Worm (Caenorhabditis elegans) whole organism, L2 larva: ENCODE measurements around the gene F59B10.2.

ENCODE experiments used
- C34F6.9 ChIP-seq: fragments of 150-350 bp; optimal IDR thresholded peaks from 2 replicates; lab custom pipeline; 2014; ENCODE audit warnings: missing biosample characterization, missing genetic modification characterization
- F13H6.1 ChIP-seq: sonication (generic microtip); optimal IDR thresholded peaks from 2 replicates; lab custom pipeline; 2016; ENCODE audit warnings: missing genetic modification characterization, missing compliant biosample characterization
- R02D3.7 ChIP-seq: fragments of 150-350 bp; optimal IDR thresholded peaks from 2 replicates; lab custom pipeline; 2014; ENCODE audit warnings: missing biosample characterization, missing genetic modification characterization
- Y55F3AM.14 ChIP-seq: fragments of 200-800 bp; sonication (Bioruptor generic); optimal IDR thresholded peaks from 2 replicates; lab custom pipeline; 2018; ENCODE audit warnings: mild to moderate bottlenecking, missing genetic modification characterization, missing compliant biosample characterization
- ZK546.5 ChIP-seq: sonication (generic microtip); optimal IDR thresholded peaks from 2 replicates; lab custom pipeline; 2017; ENCODE audit warnings: missing biosample characterization, missing genetic modification characterization
- alr-1 ChIP-seq: fragments of 150-350 bp; optimal IDR thresholded peaks from 2 replicates; lab custom pipeline; 2014; ENCODE audit warnings: missing biosample characterization, missing genetic modification characterization
- aly-2 ChIP-seq: fragments of 150-350 bp; optimal IDR thresholded peaks from 2 replicates; lab custom pipeline; 2014; ENCODE audit warnings: missing biosample characterization, missing genetic modification characterization
- blmp-1 ChIP-seq: sonication (generic microtip); optimal IDR thresholded peaks from 2 replicates; lab custom pipeline; 2017; ENCODE audit warnings: missing genetic modification characterization, mild to moderate bottlenecking, missing compliant biosample characterization, antibody characterized with exemption, moderate library complexity; ENCODE audit not compliant: insufficient read depth
- ceh-16 ChIP-seq: fragments of 150-350 bp; optimal IDR thresholded peaks from 2 replicates; lab custom pipeline; 2014; ENCODE audit warnings: missing biosample characterization, missing genetic modification characterization
- crh-2 ChIP-seq: sonication (generic microtip); optimal IDR thresholded peaks from 2 replicates; lab custom pipeline; 2017; ENCODE audit warnings: missing biosample characterization, missing genetic modification characterization
- dmd-4 ChIP-seq: sonication (generic microtip); optimal IDR thresholded peaks from 2 replicates; lab custom pipeline; 2017; ENCODE audit warnings: missing biosample characterization, missing genetic modification characterization
- elt-3 ChIP-seq: sonication (generic microtip); optimal IDR thresholded peaks from 2 replicates; lab custom pipeline; 2017; ENCODE audit warnings: missing biosample characterization, missing genetic modification characterization
- fos-1 ChIP-seq: fragments of 150-350 bp; optimal IDR thresholded peaks from 2 replicates; lab custom pipeline; 2014; ENCODE audit warnings: missing biosample characterization, missing genetic modification characterization
- lin-11 ChIP-seq: fragments of 150-350 bp; sonication (generic microtip); optimal IDR thresholded peaks from 2 replicates; lab custom pipeline; 2014; ENCODE audit warnings: missing biosample characterization, missing genetic modification characterization, inconsistent platforms, mixed read lengths
- lin-13 ChIP-seq: fragments of 150-350 bp; optimal IDR thresholded peaks from 2 replicates; lab custom pipeline; 2014; ENCODE audit warnings: missing biosample characterization, missing genetic modification reagents, missing genetic modification characterization
- lsy-2 ChIP-seq, 2 experiments: fragments of 150-350 bp in 1 of 2; sonication (generic microtip) in 1 of 2; optimal IDR thresholded peaks; 2 replicates each; lab custom pipeline; 2014 to 2017; ENCODE audit warnings: missing biosample characterization in 2 of 2, missing genetic modification characterization in 2 of 2
- mab-5 ChIP-seq: fragments of 150-350 bp; optimal IDR thresholded peaks from 2 replicates; lab custom pipeline; 2014; ENCODE audit warnings: missing biosample characterization, missing genetic modification characterization
- mbf-1 ChIP-seq: sonication (generic microtip); optimal IDR thresholded peaks from 2 replicates; lab custom pipeline; 2017; ENCODE audit warnings: missing biosample characterization, missing genetic modification characterization
- mdl-1 ChIP-seq, 2 experiments: fragments of 150-350 bp in 1 of 2; sonication (generic microtip) in 1 of 2; optimal IDR thresholded peaks; 2 replicates each; lab custom pipeline; 2017; ENCODE audit warnings: missing biosample characterization in 2 of 2, missing genetic modification characterization in 2 of 2
- nhr-10 ChIP-seq: sonication (generic microtip); optimal IDR thresholded peaks from 2 replicates; lab custom pipeline; 2017; ENCODE audit warnings: missing biosample characterization, missing genetic modification characterization
- nhr-11 ChIP-seq: fragments of 150-350 bp; optimal IDR thresholded peaks from 2 replicates; lab custom pipeline; 2014; ENCODE audit warnings: missing biosample characterization, missing genetic modification characterization
- nhr-12 ChIP-seq: fragments of 150-350 bp; optimal IDR thresholded peaks from 2 replicates; lab custom pipeline; 2014; ENCODE audit warnings: missing biosample characterization, missing genetic modification characterization
- nhr-129 ChIP-seq: fragments of 150-350 bp; optimal IDR thresholded peaks from 2 replicates; lab custom pipeline; 2014; ENCODE audit warnings: missing biosample characterization, missing genetic modification characterization
- nhr-21 ChIP-seq: fragments of 150-350 bp; optimal IDR thresholded peaks from 2 replicates; lab custom pipeline; 2014; ENCODE audit warnings: missing biosample characterization, missing genetic modification characterization
- nhr-23 ChIP-seq: fragments of 150-350 bp; optimal IDR thresholded peaks from 2 replicates; lab custom pipeline; 2014; ENCODE audit warnings: missing biosample characterization, missing genetic modification reagents, missing genetic modification characterization
- nhr-237 ChIP-seq: fragments of 150-350 bp; optimal IDR thresholded peaks from 2 replicates; lab custom pipeline; 2014; ENCODE audit warnings: missing biosample characterization, missing genetic modification characterization
- nhr-25 ChIP-seq: fragments of 150-350 bp; sonication (generic microtip); optimal IDR thresholded peaks from 3 replicates; lab custom pipeline; 2014; ENCODE audit warnings: missing biosample characterization, missing genetic modification characterization
- nhr-6 ChIP-seq: fragments of 150-350 bp; optimal IDR thresholded peaks from 2 replicates; lab custom pipeline; 2014; ENCODE audit warnings: missing biosample characterization, missing genetic modification characterization
- nhr-77 ChIP-seq: fragments of 150-350 bp; optimal IDR thresholded peaks from 2 replicates; lab custom pipeline; 2014; ENCODE audit warnings: missing biosample characterization, missing genetic modification characterization
- peb-1 ChIP-seq: fragments of 150-350 bp; optimal IDR thresholded peaks from 2 replicates; lab custom pipeline; 2014; ENCODE audit warnings: missing biosample characterization, missing genetic modification characterization
- sem-4 ChIP-seq: fragments of 150-350 bp; optimal IDR thresholded peaks from 2 replicates; lab custom pipeline; 2014; ENCODE audit warnings: missing biosample characterization, missing genetic modification reagents, missing genetic modification characterization
- skn-1 ChIP-seq: sonication (generic microtip); optimal IDR thresholded peaks from 2 replicates; lab custom pipeline; 2017; ENCODE audit warnings: missing biosample characterization, missing genetic modification characterization
- sma-9 ChIP-seq, 2 experiments: fragments of 150-350 bp in 1 of 2; sonication (generic microtip) in 1 of 2; optimal IDR thresholded peaks; 2 replicates each; lab custom pipeline; 2014 to 2016; ENCODE audit warnings: missing genetic modification characterization in 2 of 2, mild to moderate bottlenecking in 1 of 2, missing biosample characterization in 1 of 2, missing compliant biosample characterization in 1 of 2, missing genetic modification reagents in 1 of 2, moderate library complexity in 1 of 2
- unc-55 ChIP-seq: fragments of 150-350 bp; sonication (generic microtip); optimal IDR thresholded peaks from 3 replicates; lab custom pipeline; 2014; ENCODE audit warnings: missing biosample characterization, missing genetic modification reagents, missing genetic modification characterization
- unc-62 ChIP-seq: fragments of 150-350 bp; optimal IDR thresholded peaks from 2 replicates; lab custom pipeline; 2014; ENCODE audit warnings: missing biosample characterization, missing genetic modification reagents, missing genetic modification characterization
- ztf-11 ChIP-seq: sonication (generic microtip); optimal IDR thresholded peaks from 2 replicates; lab custom pipeline; 2017; ENCODE audit warnings: missing biosample characterization, missing genetic modification characterization

F59B10.2 gene

ce11 chrII:10476959-10477358 is 32.7 kb downstream of the F59B10.2 start, which contains the start of gene ZK666.4:
Gene ZK666.4 (plus strand): TSS chrII:10477259.
- TF ChIP-seq nhr-237 (tag; lab: Kevin White, UChicago), result no peak
- TF ChIP-seq R02D3.7 (tag; lab: Kevin White, UChicago), result no peak
- no peak for TF ChIP-seq unc-62 (GFP tag; lab: Kevin White, UChicago)
- TF ChIP-seq sma-9 (GFP tag; optimal IDR thresholded peaks at IDR 0.05; lab: Kevin White, UChicago), result no peak
- TF ChIP-seq sma-9 (tag; optimal IDR thresholded peaks at IDR 0.05; lab: Kevin White, UChicago), result no peak
- no peak for TF ChIP-seq nhr-11 (tag; lab: Kevin White, UChicago)
- no peak for TF ChIP-seq elt-3
- TF ChIP-seq lin-11 (tag; lab: Kevin White, UChicago), result no peak
- TF ChIP-seq F13H6.1 (tag; lab: Kevin White, UChicago), result no peak
- no peak for TF ChIP-seq nhr-10 (tag; lab: Kevin White, UChicago)
- TF ChIP-seq, all 48 proteins: peak for 0

ce11 chrII:10476039-10476438 is 33.6 kb downstream of the F59B10.2 start, which contains the start of gene clec-58:
Gene clec-58 (minus strand): TSS chrII:10476139.
- TF ChIP-seq nhr-6 (no peak), blmp-1 (tag; lab: Kevin White, UChicago) (no peak), nhr-11 (tag; lab: Kevin White, UChicago) (no peak), alr-1 (tag; lab: Kevin White, UChicago) (no peak), dmd-4 (no peak), lsy-2 (tag; optimal IDR thresholded peaks at IDR 0.05; lab: Kevin White, UChicago) (no peak), skn-1 (tag; lab: Kevin White, UChicago) (no peak), unc-62 (GFP tag; lab: Kevin White, UChicago) (no peak), sem-4 (tag; lab: Kevin White, UChicago) (no peak), mbf-1 (tag; lab: Kevin White, UChicago) (no peak), nhr-25 (tag; lab: Kevin White, UChicago) (no peak), nhr-237 (tag; lab: Kevin White, UChicago) (no peak)

- TF ChIP-seq ZK546.5 (tag; lab: Kevin White, UChicago) (no peak), aly-2 (no peak), lin-13 (GFP tag; lab: Kevin White, UChicago) (no peak), skn-1 (tag; lab: Kevin White, UChicago) (no peak), nhr-6 (no peak), nhr-12 (tag; lab: Kevin White, UChicago) (no peak), dmd-4 (no peak), crh-2 (tag; lab: Kevin White, UChicago) (no peak), peb-1 (tag; lab: Kevin White, UChicago) (no peak), F13H6.1 (tag; lab: Kevin White, UChicago) (no peak), nhr-129 (no peak), nhr-23 (tag; lab: Kevin White, UChicago) (no peak), nhr-77 (no peak), fos-1 (tag; lab: Kevin White, UChicago) (no peak), alr-1 (tag; lab: Kevin White, UChicago) (no peak), unc-62 (GFP tag; lab: Kevin White, UChicago) (no peak), sem-4 (tag; lab: Kevin White, UChicago) (no peak), ztf-11 (tag; lab: Kevin White, UChicago) (no peak), unc-55 (GFP tag; lab: Kevin White, UChicago) (no peak)
Observed at ce11 chrII:10471790-10472189, 37.9 kb downstream of the F59B10.2 start, which contains the start of gene ZK666.2. Gene ZK666.2 (minus strand): TSS chrII:10471890.

- no peak for TF ChIP-seq peb-1 (tag; lab: Kevin White, UChicago)
- no peak for TF ChIP-seq nhr-6
- no peak for TF ChIP-seq lin-11 (tag; lab: Kevin White, UChicago)
- TF ChIP-seq R02D3.7 (tag; lab: Kevin White, UChicago), result no peak
- no peak for TF ChIP-seq lin-13 (GFP tag; lab: Kevin White, UChicago)
- TF ChIP-seq mab-5 (tag; lab: Kevin White, UChicago), result no peak
- TF ChIP-seq Y55F3AM.14, result no peak
- TF ChIP-seq C34F6.9 (tag; lab: Kevin White, UChicago), result no peak
- no peak for TF ChIP-seq nhr-23 (tag; lab: Kevin White, UChicago)
- no peak for TF ChIP-seq ZK546.5 (tag; lab: Kevin White, UChicago)
- no peak for TF ChIP-seq skn-1 (tag; lab: Kevin White, UChicago)
- no peak for TF ChIP-seq nhr-21
- no peak for TF ChIP-seq nhr-12 (tag; lab: Kevin White, UChicago)
- TF ChIP-seq ceh-16 (tag; lab: Kevin White, UChicago), result no peak
- TF ChIP-seq mdl-1 (tag; optimal IDR thresholded peaks at IDR 0.05; lab: Kevin White, UChicago), result no peak
Observed at ce11 chrII:10471247-10471646, 38.4 kb downstream of the F59B10.2 start, which contains the start of gene ZK666.1. Gene ZK666.1 (minus strand): TSS chrII:10471347.
